Worm (Caenorhabditis elegans): ENCODE data around the gene trpp-12.
A peak's percentile ranks its signal among the peaks of the same experiment; 100 is the strongest.

ce11 chrX:2401883-2402282, 7.6 kb upstream of the trpp-12 start, which contains the start of gene dhhc-9:
- TF ChIP-seq lin-13 (GFP tag; optimal IDR thresholded peaks at IDR 0.05) (no peak), fos-1 (tag; optimal IDR thresholded peaks at IDR 0.05) (peak; percentile 86), aly-2 (tag; optimal IDR thresholded peaks at IDR 0.05) (no peak), lsy-2 (tag; optimal IDR thresholded peaks at IDR 0.05) (peak in 1 of 2 experiments; percentile 58), ceh-16 (tag; optimal IDR thresholded peaks at IDR 0.05) (no peak), ztf-1 (GFP tag; conservative IDR thresholded peaks at IDR 0.05) (no peak), egl-27 (tag; optimal IDR thresholded peaks at IDR 0.05) (peak; percentile 28), mdl-1 (tag; optimal IDR thresholded peaks at IDR 0.05) (peak in 1 of 2 experiments; percentile 24), lin-11 (tag; optimal IDR thresholded peaks at IDR 0.05) (peak; percentile 56), ama-1 (optimal IDR thresholded peaks at IDR 0.05) (no peak), ceh-82 (tag; optimal IDR thresholded peaks at IDR 0.05) (no peak), skn-1 (tag; optimal IDR thresholded peaks at IDR 0.05) (no peak), nhr-129 (tag; optimal IDR thresholded peaks at IDR 0.05) (peak; percentile 65), blmp-1 (tag; optimal IDR thresholded peaks at IDR 0.05; ENCODE audit: insufficient read depth) (no peak)

Measured in whole organism, L2 larva.